Worm (Caenorhabditis elegans) whole organism, midembryonic: ENCODE measurements around the gene C16B8.3.

Source experiments
- med-1 ChIP-seq: sonication (generic microtip); optimal IDR thresholded peaks from 2 replicates; lab custom pipeline; 2017; ENCODE audit warnings: missing genetic modification characterization, mild to moderate bottlenecking, missing compliant biosample characterization, antibody characterized with exemption, missing genetic modification reagents; ENCODE audit not compliant: insufficient read depth
- ztf-23 ChIP-seq: fragments of 200-800 bp; sonication (Bioruptor generic); IDR thresholded peaks from 2 replicates; pipeline ENCODE4 v1.3.6; 2022; ENCODE audit warnings: missing genetic modification reagents, missing genetic modification characterization, missing compliant biosample characterization

- no peak for TF ChIP-seq med-1
- TF ChIP-seq ztf-23 (GFP tag; lab: Robert Waterston, UW), result no peak
Observed at ce11 chrX:3966332-3966731, 2.1 kb downstream of the C16B8.3 start, which contains the start of gene C16B8.2.
